Worm (Caenorhabditis elegans): ENCODE results near the gene malt-1.
A peak's percentile ranks its signal among the peaks of the same experiment; 100 is the strongest.

DNA sequence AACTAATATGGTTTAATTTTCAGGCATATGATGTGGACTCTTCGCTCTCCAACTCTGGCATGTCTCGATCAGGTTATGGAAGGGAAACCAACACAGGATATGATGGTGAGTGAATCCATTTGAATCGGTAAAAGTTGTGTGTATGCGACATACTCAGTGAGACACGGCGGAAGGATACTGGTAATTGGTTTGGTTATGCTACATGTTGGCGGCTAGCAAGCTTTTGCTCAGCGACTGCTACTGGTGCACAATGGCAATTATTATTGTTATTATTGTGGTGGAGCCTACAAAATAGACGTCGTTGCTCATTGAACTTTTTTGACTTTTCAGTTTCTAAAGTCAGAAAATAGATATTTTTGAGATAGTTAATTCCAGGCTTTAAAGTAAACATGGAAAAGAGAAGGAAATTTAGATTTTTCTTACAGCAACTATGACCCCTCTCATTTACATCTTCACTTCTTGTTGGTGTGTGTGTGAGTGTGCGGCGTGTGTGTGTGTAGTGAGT lies 10.3 kb downstream of the malt-1 start:
- no peak for TF ChIP-seq lsy-12 (tag; optimal IDR thresholded peaks at IDR 0.05)
- peak; percentile 44 for TF ChIP-seq nhr-11 (tag; optimal IDR thresholded peaks at IDR 0.05)
- no peak for TF ChIP-seq nhr-23 (tag; optimal IDR thresholded peaks at IDR 0.05)
- TF ChIP-seq sea-2 (GFP tag; optimal IDR thresholded peaks at IDR 0.05), result no peak
- TF ChIP-seq unc-62 (GFP tag; optimal IDR thresholded peaks at IDR 0.05), result no peak
- no peak for TF ChIP-seq mdl-1 (tag; optimal IDR thresholded peaks at IDR 0.05)
- no peak for TF ChIP-seq aly-2 (tag; optimal IDR thresholded peaks at IDR 0.05)
- no peak for TF ChIP-seq nhr-12 (tag; optimal IDR thresholded peaks at IDR 0.05)
- no peak for TF ChIP-seq snpc-4 (tag; optimal IDR thresholded peaks at IDR 0.05)
- no peak for TF ChIP-seq pha-4 (tag; optimal IDR thresholded peaks at IDR 0.05)
